Fruit fly (Drosophila melanogaster) whole organism, embryonic: ENCODE results near the gene Ada1-2.
A peak's percentile ranks its signal among the peaks of the same experiment; 100 is the strongest.

Experiments
- Aef1 ChIP-seq: fragments of 200-800 bp; sonication (Bioruptor generic); IDR thresholded peaks from 3 replicates; pipeline ENCODE4 v1.3.6; 2022; ENCODE audit warnings: missing biosample characterization, missing genetic modification characterization
- B-H2 ChIP-seq: fragments of 200-800 bp; sonication (Bioruptor generic); optimal IDR thresholded peaks from 2 replicates; lab custom pipeline; 2018; ENCODE audit warnings: missing biosample characterization, mild to moderate bottlenecking, missing genetic modification characterization
- CG10959 ChIP-seq: fragments of 200-800 bp; sonication (Bioruptor generic); IDR thresholded peaks from 2 replicates; pipeline ENCODE4 v1.3.6; 2022; ENCODE audit warnings: missing biosample characterization, missing genetic modification characterization
- CG11456 ChIP-seq: fragments of 200-800 bp; sonication (Bioruptor generic); IDR thresholded peaks from 3 replicates; pipeline ENCODE4 v1.3.6; 2022; ENCODE audit warnings: missing biosample characterization, missing genetic modification characterization
- CG12155 ChIP-seq: fragments of 200-800 bp; sonication (Bioruptor generic); optimal IDR thresholded peaks from 3 replicates; lab custom pipeline; 2016; ENCODE audit warnings: missing biosample characterization, missing genetic modification characterization
- CG12299 ChIP-seq: fragments of 200-800 bp; sonication (Bioruptor generic); optimal IDR thresholded peaks from 2 replicates; lab custom pipeline; 2018; ENCODE audit warnings: missing biosample characterization, mild to moderate bottlenecking, missing genetic modification characterization
- CG13894 ChIP-seq: fragments of 200-800 bp; sonication (Bioruptor generic); optimal IDR thresholded peaks from 3 replicates; lab custom pipeline; 2018; ENCODE audit warnings: missing biosample characterization, mild to moderate bottlenecking, missing genetic modification characterization, moderate library complexity
- CG1792 ChIP-seq: fragments of 200-800 bp; sonication (Bioruptor generic); optimal IDR thresholded peaks from 2 replicates; lab custom pipeline; 2016; ENCODE audit warnings: missing biosample characterization, missing genetic modification characterization
- CG18262 ChIP-seq: fragments of 200-800 bp; optimal IDR thresholded peaks from 3 replicates; lab custom pipeline; 2019; ENCODE audit warnings: missing biosample characterization, mild to moderate bottlenecking, missing genetic modification characterization, moderate library complexity
- CG31365 ChIP-seq: fragments of 200-800 bp; sonication (Bioruptor generic); optimal IDR thresholded peaks from 2 replicates; lab custom pipeline; 2018; ENCODE audit warnings: missing biosample characterization, mild to moderate bottlenecking, missing genetic modification characterization
- CG3163 ChIP-seq: fragments of 200-800 bp; sonication (Bioruptor generic); optimal IDR thresholded peaks from 3 replicates; lab custom pipeline; 2016; ENCODE audit warnings: missing biosample characterization, missing genetic modification characterization
- CG32532 ChIP-seq: fragments of 200-800 bp; sonication (Bioruptor generic); IDR thresholded peaks from 2 replicates; pipeline ENCODE4 v1.3.6; 2022; ENCODE audit warnings: missing biosample characterization, missing genetic modification characterization
- CG34224 ChIP-seq: fragments of 200-800 bp; sonication (Bioruptor generic); IDR thresholded peaks from 3 replicates; pipeline ENCODE4 v1.3.6; 2022; ENCODE audit warnings: missing biosample characterization, missing genetic modification characterization; ENCODE audit not compliant: partially characterized antibody
- CG34376 ChIP-seq: fragments of 200-800 bp; sonication (Bioruptor generic); optimal IDR thresholded peaks from 2 replicates; lab custom pipeline; 2018; ENCODE audit warnings: missing biosample characterization, mild to moderate bottlenecking, missing genetic modification characterization
- CG5953 ChIP-seq: fragments of 200-800 bp; sonication (Bioruptor generic); IDR thresholded peaks from 2 replicates; pipeline ENCODE4 v1.3.6; 2022; ENCODE audit warnings: missing biosample characterization, missing genetic modification characterization
- CG6254 ChIP-seq: fragments of 200-800 bp; sonication (Bioruptor generic); optimal IDR thresholded peaks from 3 replicates; lab custom pipeline; 2017; ENCODE audit warnings: mild to moderate bottlenecking, missing biosample characterization, missing genetic modification reagents, missing genetic modification characterization
- CG7556 ChIP-seq: fragments of 200-800 bp; sonication (Bioruptor generic); optimal IDR thresholded peaks from 2 replicates; lab custom pipeline; 2017; ENCODE audit warnings: missing biosample characterization, mild to moderate bottlenecking, missing genetic modification characterization
- CG9609 ChIP-seq: fragments of 200-800 bp; sonication (Bioruptor generic); optimal IDR thresholded peaks from 3 replicates; lab custom pipeline; 2016; ENCODE audit warnings: missing biosample characterization, missing genetic modification characterization
- CG9797 ChIP-seq: fragments of 200-800 bp; sonication (Bioruptor generic); optimal IDR thresholded peaks from 3 replicates; lab custom pipeline; 2018; ENCODE audit warnings: missing biosample characterization, mild to moderate bottlenecking, missing genetic modification characterization
- Dad ChIP-seq: fragments of 200-800 bp; sonication (Bioruptor generic); optimal IDR thresholded peaks from 3 replicates; lab custom pipeline; 2016; ENCODE audit warnings: missing biosample characterization, missing genetic modification characterization
- Dbx ChIP-seq: fragments of 200-800 bp; sonication (Bioruptor generic); IDR thresholded peaks from 3 replicates; pipeline ENCODE4 v1.3.6; 2022; ENCODE audit warnings: missing biosample characterization, missing genetic modification characterization
- GATAe ChIP-seq: fragments of 200-800 bp; sonication (Bioruptor generic); conservative IDR thresholded peaks from 2 replicates; pipeline ENCODE4 v1.3.6; 2022; ENCODE audit warnings: missing biosample characterization, missing genetic modification characterization
- Gsc ChIP-seq: fragments of 200-800 bp; sonication (Bioruptor generic); IDR thresholded peaks from 2 replicates; pipeline ENCODE4 v1.3.6; 2022; ENCODE audit warnings: missing biosample characterization, missing genetic modification characterization
- Hand ChIP-seq: fragments of 200-800 bp; sonication (Bioruptor generic); optimal IDR thresholded peaks from 2 replicates; lab custom pipeline; 2017; ENCODE audit warnings: mild to moderate bottlenecking, missing biosample characterization, missing genetic modification reagents, missing genetic modification characterization
- Hmr ChIP-seq: fragments of 200-800 bp; sonication (Bioruptor generic); optimal IDR thresholded peaks from 3 replicates; lab custom pipeline; 2017; ENCODE audit warnings: mild to moderate bottlenecking, missing biosample characterization, missing genetic modification reagents, missing genetic modification characterization
- Hr51 ChIP-seq, 2 experiments: fragments of 200-800 bp; sonication (Bioruptor generic); optimal IDR thresholded peaks; 2 replicates in 1 of 2; 3 replicates in 1 of 2; lab custom pipeline; 2016 to 2018; ENCODE audit warnings: missing biosample characterization in 2 of 2, missing genetic modification characterization in 2 of 2, mild to moderate bottlenecking in 1 of 2, moderate library complexity in 1 of 2
- Mrtf ChIP-seq: fragments of 200-800 bp; sonication (Bioruptor generic); IDR thresholded peaks from 3 replicates; pipeline ENCODE4 v1.3.6; 2022; ENCODE audit warnings: missing biosample characterization, missing genetic modification characterization
- Pdp1 ChIP-seq, 2 experiments: fragments of 200-800 bp; sonication (Bioruptor generic); optimal IDR thresholded peaks; 3 replicates each; lab custom pipeline; 2016; ENCODE audit warnings: missing biosample characterization in 2 of 2, missing genetic modification characterization in 2 of 2, mild to moderate bottlenecking in 1 of 2, moderate library complexity in 1 of 2
- Poxn ChIP-seq: fragments of 200-800 bp; sonication (Bioruptor generic); IDR thresholded peaks from 2 replicates; pipeline ENCODE4 v1.3.6; 2022; ENCODE audit warnings: missing biosample characterization, missing genetic modification characterization
- Sin3A ChIP-seq: fragments of >200 bp; optimal IDR thresholded peaks from 2 replicates; lab custom pipeline; 2018
- Sry-β ChIP-seq: fragments of 200-800 bp; sonication (Bioruptor generic); optimal IDR thresholded peaks from 2 replicates; lab custom pipeline; 2018; ENCODE audit warnings: missing biosample characterization, mild to moderate bottlenecking, missing genetic modification characterization, moderate library complexity
- Ssrp ChIP-seq: fragments of 200-800 bp; sonication (Bioruptor generic); optimal IDR thresholded peaks from 2 replicates; lab custom pipeline; 2018; ENCODE audit warnings: missing biosample characterization, mild to moderate bottlenecking, missing genetic modification characterization, moderate library complexity
- ab ChIP-seq: fragments of 200-800 bp; sonication (Bioruptor generic); optimal IDR thresholded peaks from 2 replicates; lab custom pipeline; 2016; ENCODE audit warnings: missing biosample characterization, missing genetic modification characterization
- cato ChIP-seq: fragments of 200-800 bp; sonication (Bioruptor generic); optimal IDR thresholded peaks from 2 replicates; lab custom pipeline; 2016; ENCODE audit warnings: missing biosample characterization, missing genetic modification characterization, borderline replicate concordance
- chinmo ChIP-seq: fragments of 200-800 bp; sonication (Bioruptor generic); IDR thresholded peaks from 4 replicates; pipeline ENCODE4 v1.3.6; 2022; ENCODE audit warnings: missing biosample characterization, missing genetic modification characterization; ENCODE audit not compliant: partially characterized antibody
- da ChIP-seq: fragments of 200-800 bp; sonication (Bioruptor generic); optimal IDR thresholded peaks from 2 replicates; lab custom pipeline; 2016; ENCODE audit warnings: missing biosample characterization, missing genetic modification characterization
- disco-r ChIP-seq: fragments of 200-800 bp; sonication (Bioruptor generic); optimal IDR thresholded peaks from 2 replicates; lab custom pipeline; 2016; ENCODE audit warnings: missing biosample characterization, missing genetic modification characterization
- eyg ChIP-seq: fragments of 200-800 bp; sonication (Bioruptor generic); optimal IDR thresholded peaks from 3 replicates; lab custom pipeline; 2016; ENCODE audit warnings: missing biosample characterization, missing genetic modification characterization
- fd96Cb ChIP-seq: fragments of 200-800 bp; sonication (Bioruptor generic); optimal IDR thresholded peaks from 2 replicates; lab custom pipeline; 2018; ENCODE audit warnings: missing biosample characterization, mild to moderate bottlenecking, missing genetic modification characterization, moderate library complexity
- grn ChIP-seq: fragments of 200-800 bp; sonication (Bioruptor generic); optimal IDR thresholded peaks from 3 replicates; lab custom pipeline; 2017; ENCODE audit warnings: missing biosample characterization, missing genetic modification characterization
- klu ChIP-seq: fragments of 200-800 bp; sonication (Bioruptor generic); IDR thresholded peaks from 2 replicates; pipeline ENCODE4 v1.3.6; 2022; ENCODE audit warnings: missing biosample characterization, missing genetic modification characterization
- kni ChIP-seq: fragments of 200-800 bp; sonication (Bioruptor generic); optimal IDR thresholded peaks from 3 replicates; lab custom pipeline; 2017; ENCODE audit warnings: mild to moderate bottlenecking, missing biosample characterization, missing genetic modification reagents, missing genetic modification characterization
- lab ChIP-seq: fragments of 200-800 bp; sonication (Bioruptor generic); optimal IDR thresholded peaks from 3 replicates; lab custom pipeline; 2017; ENCODE audit warnings: missing biosample characterization, missing genetic modification characterization, mild to moderate bottlenecking, moderate library complexity, missing genetic modification reagents
- lola ChIP-seq, 3 experiments: fragments of >200 bp in 2 of 3; fragments of 200-800 bp in 1 of 3; sonication (Bioruptor generic) in 1 of 3; optimal IDR thresholded peaks; 2 replicates each; lab custom pipeline; 2017 to 2019; ENCODE audit warnings: missing biosample characterization in 3 of 3, missing genetic modification characterization in 3 of 3, mild to moderate bottlenecking in 1 of 3, moderate library complexity in 1 of 3
- nerfin-1 ChIP-seq: fragments of 200-800 bp; sonication (Bioruptor generic); optimal IDR thresholded peaks from 3 replicates; lab custom pipeline; 2019; ENCODE audit warnings: missing biosample characterization, mild to moderate bottlenecking, missing genetic modification characterization, moderate library complexity
- org-1 ChIP-seq: fragments of 200-800 bp; sonication (Bioruptor generic); optimal IDR thresholded peaks from 2 replicates; lab custom pipeline; 2017; ENCODE audit warnings: missing biosample characterization, missing genetic modification characterization
- pfk ChIP-seq: fragments of 200-800 bp; sonication (Bioruptor generic); optimal IDR thresholded peaks from 2 replicates; lab custom pipeline; 2018; ENCODE audit warnings: missing biosample characterization, mild to moderate bottlenecking, missing genetic modification characterization, moderate library complexity
- pum ChIP-seq: fragments of 200-800 bp; sonication (Bioruptor generic); optimal IDR thresholded peaks from 2 replicates; lab custom pipeline; 2016; ENCODE audit warnings: missing biosample characterization, missing genetic modification characterization
- repo ChIP-seq: fragments of 200-800 bp; sonication (Bioruptor generic); optimal IDR thresholded peaks from 2 replicates; lab custom pipeline; 2016; ENCODE audit warnings: missing biosample characterization, missing genetic modification characterization
- rib ChIP-seq: fragments of 200-800 bp; sonication (Bioruptor generic); IDR thresholded peaks from 2 replicates; pipeline ENCODE4 v1.3.6; 2022; ENCODE audit warnings: missing biosample characterization, missing genetic modification characterization
- sug ChIP-seq: fragments of 200-800 bp; optimal IDR thresholded peaks from 2 replicates; lab custom pipeline; 2019; ENCODE audit warnings: missing biosample characterization, mild to moderate bottlenecking, missing genetic modification characterization, moderate library complexity
- usp ChIP-seq: fragments of >200 bp; optimal IDR thresholded peaks from 2 replicates; lab custom pipeline; 2017; ENCODE audit warnings: missing biosample characterization, missing genetic modification characterization

Gene Ada1-2

DNA sequence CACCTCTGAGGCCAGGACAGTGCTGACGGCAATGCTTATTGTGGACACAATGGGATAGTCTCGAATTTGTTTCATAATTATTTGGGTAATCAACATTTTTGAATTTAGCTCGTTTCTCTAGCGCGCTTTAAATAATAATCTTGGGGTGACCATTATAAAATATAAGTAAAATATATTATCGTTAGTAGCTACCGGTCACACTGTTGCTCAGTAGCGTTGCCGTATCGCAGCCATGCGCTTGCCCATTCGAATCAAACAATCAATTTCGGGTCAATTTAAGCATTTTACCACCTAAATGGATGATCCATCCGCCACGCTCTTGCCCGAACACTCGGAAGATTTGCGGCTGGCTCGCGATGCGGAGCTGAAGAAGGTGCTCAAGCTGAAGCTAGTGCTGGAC, 3.0 kb upstream of the Ada1-2 start, which contains the start of the genes zuc and dgt2 (continued):
- no peak for TF ChIP-seq grn (GFP tag; lab: Kevin White, UChicago)
- peak; percentile 15 for TF ChIP-seq CG34376 (GFP tag; lab: Kevin White, UChicago)
- TF ChIP-seq CG12155: no peak
- TF ChIP-seq cato (GFP tag; lab: Kevin White, UChicago): no peak
- no peak for TF ChIP-seq CG1792 (GFP tag; lab: Kevin White, UChicago)
- TF ChIP-seq Gsc (GFP tag; lab: Robert Waterston, UW): no peak
- TF ChIP-seq CG9609: no peak
- no peak for TF ChIP-seq CG18262
- TF ChIP-seq CG7556 (GFP tag; lab: Kevin White, UChicago): no peak
- TF ChIP-seq fd96Cb (tag; lab: Kevin White, UChicago): no peak
- TF ChIP-seq disco-r (GFP tag; lab: Kevin White, UChicago): no peak
- TF ChIP-seq CG6254 (GFP tag; lab: Kevin White, UChicago): no peak
- TF ChIP-seq usp (GFP tag; lab: Kevin White, UChicago): no peak
- no peak for TF ChIP-seq lola (GFP tag; optimal IDR thresholded peaks at IDR 0.05; lab: Kevin White, UChicago)
- TF ChIP-seq da (GFP tag; lab: Kevin White, UChicago): no peak
- no peak for TF ChIP-seq nerfin-1 (tag; lab: Kevin White, UChicago)
- TF ChIP-seq CG32532 (GFP tag; lab: Robert Waterston, UW): no peak
- TF ChIP-seq sug (tag; lab: Kevin White, UChicago): no peak
- no peak for TF ChIP-seq kni (GFP tag; lab: Kevin White, UChicago)
- TF ChIP-seq Sin3A (lab: Kevin White, UChicago): peak; percentile 14
- no peak for TF ChIP-seq rib (GFP tag; lab: Robert Waterston, UW)
- peak; percentile 71 for TF ChIP-seq CG9797 (GFP tag; lab: Kevin White, UChicago)
- TF ChIP-seq CG11456 (GFP tag; lab: Robert Waterston, UW): no peak
- TF ChIP-seq Ssrp: no peak
- no peak for TF ChIP-seq Hand (GFP tag; lab: Kevin White, UChicago)
- no peak for TF ChIP-seq Hmr (GFP tag; lab: Kevin White, UChicago)
- no peak for TF ChIP-seq Dbx (GFP tag; lab: Robert Waterston, UW)
- TF ChIP-seq Mrtf (GFP tag; lab: Robert Waterston, UW): no peak
- TF ChIP-seq lab (GFP tag; lab: Kevin White, UChicago): no peak
- TF ChIP-seq CG10959: no peak
- no peak for TF ChIP-seq pum (GFP tag; lab: Kevin White, UChicago)
- no peak for TF ChIP-seq Poxn (GFP tag; lab: Robert Waterston, UW)
- no peak for TF ChIP-seq GATAe
- no peak for TF ChIP-seq CG3163
- no peak for TF ChIP-seq org-1 (GFP tag; lab: Kevin White, UChicago)
- TF ChIP-seq CG13894 (tag; lab: Kevin White, UChicago): no peak
- TF ChIP-seq chinmo (GFP tag; lab: Robert Waterston, UW): no peak
- no peak for TF ChIP-seq Dad (GFP tag; lab: Kevin White, UChicago)
- no peak for TF ChIP-seq Hr51 (GFP tag; optimal IDR thresholded peaks at IDR 0.05; lab: Kevin White, UChicago)
- no peak for TF ChIP-seq Pdp1 (GFP tag; optimal IDR thresholded peaks at IDR 0.05; lab: Kevin White, UChicago)
- no peak for TF ChIP-seq Sry-β (GFP tag; lab: Kevin White, UChicago)
- no peak for TF ChIP-seq CG31365 (tag; lab: Kevin White, UChicago)
- TF ChIP-seq pfk (GFP tag; lab: Kevin White, UChicago): no peak
- TF ChIP-seq CG12299 (tag; lab: Kevin White, UChicago): no peak
- no peak for TF ChIP-seq Aef1 (GFP tag; lab: Robert Waterston, UW)
- TF ChIP-seq ab (GFP tag; lab: Kevin White, UChicago): no peak
- TF ChIP-seq eyg (GFP tag; lab: Kevin White, UChicago): no peak
- TF ChIP-seq repo (GFP tag; lab: Kevin White, UChicago): no peak
- TF ChIP-seq B-H2: no peak
- TF ChIP-seq CG5953 (GFP tag; lab: Robert Waterston, UW): no peak
- TF ChIP-seq klu (GFP tag; lab: Robert Waterston, UW): no peak
- peak; percentile 44; the same call in 1 of the 3 replicates for TF ChIP-seq CG34224 (GFP tag; lab: Robert Waterston, UW)
